Worm (Caenorhabditis elegans) whole organism, young adult: Measurements from ENCODE around the gene Y38F2AR.3.
A peak's percentile ranks its signal among the peaks of the same experiment; 100 is the strongest.

Experiments used
- B0035.1 ChIP-seq: sonication (generic microtip); optimal IDR thresholded peaks from 2 replicates; lab custom pipeline; 2016; ENCODE audit warnings: missing genetic modification characterization, mild to moderate bottlenecking, missing compliant biosample characterization, missing genotype, missing genetic modification reagents
- B0261.1 ChIP-seq: sonication (generic microtip); optimal IDR thresholded peaks from 2 replicates; lab custom pipeline; 2016; ENCODE audit warnings: mild to moderate bottlenecking, missing genetic modification characterization, moderate library complexity, missing compliant biosample characterization
- F23B12.7 ChIP-seq: sonication (generic microtip); optimal IDR thresholded peaks from 2 replicates; lab custom pipeline; 2017; ENCODE audit warnings: missing genetic modification characterization, mild to moderate bottlenecking, missing compliant biosample characterization, antibody characterized with exemption, moderate library complexity; ENCODE audit not compliant: insufficient read depth
- F37B4.10 ChIP-seq: fragments of 200-800 bp; sonication (Bioruptor generic); IDR thresholded peaks from 2 replicates; pipeline ENCODE4 v1.3.6; 2022; ENCODE audit warnings: missing genetic modification characterization, missing compliant biosample characterization
- F39B2.1 ChIP-seq: fragments of 200-800 bp; sonication (Bioruptor generic); IDR thresholded peaks from 2 replicates; pipeline ENCODE4 v1.3.6; 2022; ENCODE audit warnings: missing genetic modification reagents, missing genetic modification characterization, missing compliant biosample characterization
- F52B5.7 ChIP-seq: sonication (generic microtip); optimal IDR thresholded peaks from 2 replicates; lab custom pipeline; 2016; ENCODE audit warnings: mild to moderate bottlenecking, missing genetic modification characterization, missing compliant biosample characterization
- F55B11.4 ChIP-seq: sonication (generic microtip); optimal IDR thresholded peaks from 2 replicates; lab custom pipeline; 2016; ENCODE audit warnings: missing compliant biosample characterization, missing genetic modification characterization, borderline replicate concordance; ENCODE audit not compliant: insufficient read depth
- Y53F4B.3 ChIP-seq: fragments of 200-800 bp; sonication (Bioruptor generic); IDR thresholded peaks from 2 replicates; pipeline ENCODE4 v1.3.6; 2022; ENCODE audit warnings: missing genetic modification reagents, missing genetic modification characterization, missing compliant biosample characterization
- Y53G8AR.9 ChIP-seq: fragments of 200-800 bp; sonication (Bioruptor generic); conservative IDR thresholded peaks from 2 replicates; pipeline ENCODE4 v1.3.6; 2022; ENCODE audit warnings: missing genetic modification reagents, missing genetic modification characterization, missing compliant biosample characterization
- Y56A3A.18 ChIP-seq: fragments of 200-800 bp; sonication (Bioruptor generic); IDR thresholded peaks from 2 replicates; pipeline ENCODE4 v1.3.6; 2022; ENCODE audit warnings: missing genetic modification reagents, missing genetic modification characterization, missing compliant biosample characterization
- Y67H2A.10 ChIP-seq: fragments of 200-800 bp; sonication (Bioruptor generic); conservative IDR thresholded peaks from 2 replicates; pipeline ENCODE4 v1.3.6; 2022; ENCODE audit warnings: missing genetic modification reagents, missing genetic modification characterization, missing compliant biosample characterization
- ZK185.1 ChIP-seq: sonication (generic microtip); optimal IDR thresholded peaks from 2 replicates; lab custom pipeline; 2016; ENCODE audit warnings: mild to moderate bottlenecking, missing genetic modification characterization, missing compliant biosample characterization; ENCODE audit not compliant: poor library complexity, severe bottlenecking
- ama-1 ChIP-seq, 3 experiments: fragments of 150-350 bp in 1 of 3; sonication (generic microtip) in 2 of 3; optimal IDR thresholded peaks; 2 replicates each; lab custom pipeline; 2014 to 2018; ENCODE audit warnings: missing biosample characterization in 2 of 3, missing genetic modification characterization in 2 of 3, missing genetic modification reagents in 2 of 3
- attf-3 ChIP-seq: fragments of 200-800 bp; sonication (Bioruptor generic); conservative IDR thresholded peaks from 2 replicates; pipeline ENCODE4 v1.3.6; 2022; ENCODE audit warnings: missing genetic modification reagents, missing genetic modification characterization, missing compliant biosample characterization
- attf-6 ChIP-seq: fragments of 200-800 bp; sonication (Bioruptor generic); IDR thresholded peaks from 2 replicates; pipeline ENCODE4 v1.3.6; 2022; ENCODE audit warnings: missing genetic modification reagents, missing genetic modification characterization, missing compliant biosample characterization
- bed-1 ChIP-seq: fragments of 200-800 bp; sonication (Bioruptor generic); IDR thresholded peaks from 2 replicates; pipeline ENCODE4 v1.3.6; 2022; ENCODE audit warnings: missing genetic modification reagents, missing genetic modification characterization, missing compliant biosample characterization
- bed-2 ChIP-seq: fragments of 200-800 bp; sonication (Bioruptor generic); IDR thresholded peaks from 2 replicates; pipeline ENCODE4 v1.3.6; 2022; ENCODE audit warnings: missing genetic modification reagents, missing genetic modification characterization, missing compliant biosample characterization
- ccch-3 ChIP-seq: fragments of 200-800 bp; sonication (Bioruptor generic); optimal IDR thresholded peaks from 2 replicates; lab custom pipeline; 2018; ENCODE audit warnings: mild to moderate bottlenecking, missing genetic modification characterization, missing compliant biosample characterization
- ceh-100 ChIP-seq: fragments of 200-800 bp; sonication (Bioruptor generic); IDR thresholded peaks from 2 replicates; pipeline ENCODE4 v1.3.6; 2022; ENCODE audit warnings: missing genetic modification reagents, missing genetic modification characterization, missing compliant biosample characterization
- die-1 ChIP-seq: sonication (generic microtip); optimal IDR thresholded peaks from 2 replicates; lab custom pipeline; 2016; ENCODE audit warnings: missing genotype, mild to moderate bottlenecking, missing genetic modification characterization, missing compliant biosample characterization
- dox-1 ChIP-seq: fragments of 200-800 bp; sonication (Bioruptor generic); IDR thresholded peaks from 2 replicates; pipeline ENCODE4 v1.3.6; 2022; ENCODE audit warnings: missing genetic modification reagents, missing genetic modification characterization, missing compliant biosample characterization
- dpl-1 ChIP-seq: fragments of 150-350 bp; optimal IDR thresholded peaks from 2 replicates; lab custom pipeline; 2014; ENCODE audit warnings: missing biosample characterization, missing genetic modification reagents, missing genetic modification characterization
- egl-18 ChIP-seq: fragments of 200-800 bp; sonication (Bioruptor generic); IDR thresholded peaks from 2 replicates; pipeline ENCODE4 v1.3.6; 2022; ENCODE audit warnings: missing genetic modification reagents, missing genetic modification characterization, missing compliant biosample characterization
- him-1 ChIP-seq: sonication (generic microtip); optimal IDR thresholded peaks from 2 replicates; lab custom pipeline; 2016; ENCODE audit warnings: missing genotype, missing genetic modification reagents, missing genetic modification characterization, missing compliant biosample characterization
- hrde-1 ChIP-seq: sonication (generic microtip); optimal IDR thresholded peaks from 2 replicates; lab custom pipeline; 2016; ENCODE audit warnings: missing genetic modification characterization, mild to moderate bottlenecking, missing compliant biosample characterization, moderate library complexity, missing genotype, missing genetic modification reagents, borderline replicate concordance
- lin-26 ChIP-seq: fragments of 200-800 bp; sonication (Bioruptor generic); IDR thresholded peaks from 2 replicates; pipeline ENCODE4 v1.3.6; 2022; ENCODE audit warnings: missing genetic modification reagents, missing genetic modification characterization, missing compliant biosample characterization
- lin-35 ChIP-seq, 3 experiments: fragments of 150-350 bp in 2 of 3; sonication (generic microtip) in 1 of 3; optimal IDR thresholded peaks; 2 replicates each; lab custom pipeline; 2014 to 2018; ENCODE audit warnings: missing biosample characterization in 3 of 3, missing genetic modification characterization in 3 of 3, missing genetic modification reagents in 3 of 3
- lin-40 ChIP-seq: sonication (generic microtip); optimal IDR thresholded peaks from 2 replicates; lab custom pipeline; 2016; ENCODE audit warnings: missing genetic modification characterization, mild to moderate bottlenecking, missing compliant biosample characterization, missing genotype, missing genetic modification reagents
- lin-54 ChIP-seq: fragments of 200-800 bp; sonication (Bioruptor generic); optimal IDR thresholded peaks from 2 replicates; lab custom pipeline; 2018; ENCODE audit warnings: mild to moderate bottlenecking, missing genetic modification characterization, missing compliant biosample characterization
- lsl-1 ChIP-seq: fragments of 200-800 bp; sonication (Bioruptor generic); optimal IDR thresholded peaks from 2 replicates; lab custom pipeline; 2018; ENCODE audit warnings: mild to moderate bottlenecking, missing genetic modification characterization, moderate library complexity, missing compliant biosample characterization
- mcd-1 ChIP-seq: fragments of 200-800 bp; sonication (Bioruptor generic); IDR thresholded peaks from 2 replicates; pipeline ENCODE4 v1.3.6; 2022; ENCODE audit warnings: missing genetic modification reagents, missing genetic modification characterization, missing compliant biosample characterization
- nhr-120 ChIP-seq: fragments of 200-800 bp; sonication (Bioruptor generic); IDR thresholded peaks from 2 replicates; pipeline ENCODE4 v1.3.6; 2022; ENCODE audit warnings: missing genetic modification characterization, missing compliant biosample characterization
- nhr-179 ChIP-seq: sonication (generic microtip); optimal IDR thresholded peaks from 2 replicates; lab custom pipeline; 2016; ENCODE audit warnings: mild to moderate bottlenecking, missing genetic modification characterization, missing compliant biosample characterization
- nhr-80 ChIP-seq: sonication (generic microtip); optimal IDR thresholded peaks from 2 replicates; lab custom pipeline; 2016; ENCODE audit warnings: missing genetic modification characterization, missing compliant biosample characterization
- nhr-90 ChIP-seq: sonication (generic microtip); optimal IDR thresholded peaks from 2 replicates; lab custom pipeline; 2016; ENCODE audit warnings: missing genotype, mild to moderate bottlenecking, missing genetic modification characterization, missing compliant biosample characterization
- pha-4 ChIP-seq: fragments of 150-350 bp; sonication (generic microtip); optimal IDR thresholded peaks from 2 replicates; lab custom pipeline; 2014; ENCODE audit warnings: missing biosample characterization, missing genetic modification reagents, missing genetic modification characterization
- rec-8 ChIP-seq, 2 experiments: sonication (generic microtip); optimal IDR thresholded peaks; 2 replicates each; lab custom pipeline; 2016; ENCODE audit warnings: mild to moderate bottlenecking in 2 of 2, missing genetic modification characterization in 2 of 2, missing genetic modification reagents in 2 of 2, missing genotype in 2 of 2, missing biosample characterization in 1 of 2, missing compliant biosample characterization in 1 of 2, moderate library complexity in 1 of 2
- repo-1 ChIP-seq: sonication (generic microtip); optimal IDR thresholded peaks from 2 replicates; lab custom pipeline; 2017; ENCODE audit warnings: mild to moderate bottlenecking, missing genetic modification characterization, missing compliant biosample characterization
- rpc-1 ChIP-seq, 2 experiments: fragments of 150-350 bp in 1 of 2; sonication (generic microtip) in 1 of 2; optimal IDR thresholded peaks; 2 replicates each; lab custom pipeline; 2014 to 2018; ENCODE audit warnings: missing biosample characterization in 1 of 2, missing genetic modification characterization in 1 of 2, missing genetic modification reagents in 1 of 2, missing genotype in 1 of 2
- sea-2 ChIP-seq: fragments of 200-800 bp; sonication (Bioruptor generic); IDR thresholded peaks from 2 replicates; pipeline ENCODE4 v1.3.6; 2022; ENCODE audit warnings: missing genetic modification characterization, missing compliant biosample characterization
- snpc-1.3 ChIP-seq: sonication (generic microtip); optimal IDR thresholded peaks from 2 replicates; lab custom pipeline; 2017; ENCODE audit warnings: missing genetic modification characterization, mild to moderate bottlenecking, missing compliant biosample characterization, antibody characterized with exemption, moderate library complexity, missing genotype, missing genetic modification reagents; ENCODE audit not compliant: insufficient read depth
- somi-1 ChIP-seq: fragments of 200-800 bp; sonication (Bioruptor generic); optimal IDR thresholded peaks from 2 replicates; lab custom pipeline; 2018; ENCODE audit warnings: mild to moderate bottlenecking, missing genetic modification characterization, missing compliant biosample characterization
- zfh-2 ChIP-seq: fragments of 200-800 bp; sonication (Bioruptor generic); conservative IDR thresholded peaks from 2 replicates; pipeline ENCODE4 v1.3.6; 2022; ENCODE audit warnings: missing genetic modification reagents, missing genetic modification characterization, missing compliant biosample characterization
- zim-3 ChIP-seq: sonication (generic microtip); optimal IDR thresholded peaks from 2 replicates; lab custom pipeline; 2017; ENCODE audit warnings: mild to moderate bottlenecking, missing genetic modification characterization, moderate library complexity, missing compliant biosample characterization
- ztf-18 ChIP-seq: sonication (generic microtip); optimal IDR thresholded peaks from 2 replicates; lab custom pipeline; 2016; ENCODE audit warnings: missing genotype, mild to moderate bottlenecking, missing genetic modification characterization, missing compliant biosample characterization
- ztf-22 ChIP-seq: fragments of 200-800 bp; sonication (Bioruptor generic); optimal IDR thresholded peaks from 2 replicates; lab custom pipeline; 2018; ENCODE audit warnings: mild to moderate bottlenecking, missing genetic modification characterization, moderate library complexity, missing compliant biosample characterization

The Y38F2AR.3 gene

DNA sequence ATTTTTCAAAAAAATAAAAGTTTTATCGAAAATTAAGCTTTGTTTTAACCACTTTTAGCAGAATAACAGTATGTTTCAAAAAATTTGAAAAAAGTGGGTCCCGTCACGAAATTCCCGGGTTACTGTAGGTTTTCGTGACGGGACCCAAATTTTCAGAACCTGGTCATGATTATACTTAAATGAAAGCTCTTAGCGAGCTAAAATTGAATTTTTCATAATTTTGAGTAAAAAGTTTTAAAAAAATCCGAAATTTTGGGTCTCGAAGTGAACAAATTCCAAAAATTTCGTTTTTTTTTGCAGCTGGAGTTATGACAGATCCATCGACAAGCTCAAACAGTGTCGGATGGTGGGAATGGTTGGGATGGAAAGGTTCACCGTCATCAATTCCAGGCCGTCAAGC lies at the start of gene Y38F2AR.3:
TSS of gene Y38F2AR.3 (plus strand) at position 301 of the 400 bp plus-strand sequence.
- TF ChIP-seq bed-2 = no peak
- no peak for TF ChIP-seq dox-1 (GFP tag; lab: Robert Waterston, UW)
- TF ChIP-seq F55B11.4 (tag; lab: Kevin White, UChicago) = no peak
- no peak for TF ChIP-seq ztf-22 (GFP tag; lab: Kevin White, UChicago)
- no peak for TF ChIP-seq ccch-3 (GFP tag; lab: Kevin White, UChicago)
- TF ChIP-seq zim-3 = no peak
- no peak for TF ChIP-seq rec-8 (tag; optimal IDR thresholded peaks at IDR 0.05; lab: Kevin White, UChicago)
- TF ChIP-seq nhr-120 (GFP tag; lab: Robert Waterston, UW) = no peak
- no peak for TF ChIP-seq B0035.1 (tag; lab: Kevin White, UChicago)
- no peak for TF ChIP-seq nhr-90 (tag; lab: Kevin White, UChicago)
- TF ChIP-seq B0261.1 (tag; lab: Kevin White, UChicago) = no peak
- TF ChIP-seq Y56A3A.18 (GFP tag; lab: Robert Waterston, UW) = no peak

- TF ChIP-seq ceh-100 (no peak), lin-26 (GFP tag; lab: Robert Waterston, UW) (no peak), dpl-1 (GFP tag; lab: Kevin White, UChicago) (no peak), F52B5.7 (tag; lab: Kevin White, UChicago) (no peak), nhr-179 (tag; lab: Kevin White, UChicago) (no peak), egl-18 (GFP tag; lab: Robert Waterston, UW) (no peak), lin-54 (GFP tag; lab: Kevin White, UChicago) (peak; percentile 52), Y53F4B.3 (GFP tag; lab: Robert Waterston, UW) (no peak), hrde-1 (tag; lab: Kevin White, UChicago) (no peak), him-1 (tag; lab: Kevin White, UChicago) (no peak), die-1 (no peak), somi-1 (GFP tag; lab: Kevin White, UChicago) (no peak), nhr-80 (no peak), F39B2.1 (GFP tag; lab: Robert Waterston, UW) (no peak), snpc-1.3 (tag; lab: Kevin White, UChicago) (no peak), lin-35 (GFP tag; optimal IDR thresholded peaks at IDR 0.05; lab: Kevin White, UChicago) (peak in 1 of 3 experiments; percentile 50), Y67H2A.10 (no peak), zfh-2 (GFP tag; lab: Robert Waterston, UW) (no peak), bed-2 (no peak), mcd-1 (GFP tag; lab: Robert Waterston, UW) (peak; percentile 71), attf-3 (no peak), repo-1 (peak; percentile 16), sea-2 (GFP tag; lab: Robert Waterston, UW) (no peak), attf-6 (GFP tag; lab: Robert Waterston, UW) (no peak), ztf-18 (tag; lab: Kevin White, UChicago) (peak; percentile 92), pha-4 (tag; lab: Kevin White, UChicago) (no peak), B0261.1 (tag; lab: Kevin White, UChicago) (no peak), lin-40 (tag; lab: Kevin White, UChicago) (peak; percentile 56), F23B12.7 (tag; lab: Kevin White, UChicago) (peak; percentile 9), lsl-1 (GFP tag; lab: Kevin White, UChicago) (peak; percentile 20), bed-1 (GFP tag; lab: Robert Waterston, UW) (no peak), rpc-1 (optimal IDR thresholded peaks at IDR 0.05; lab: Kevin White, UChicago) (no peak), rpc-1 (tag; optimal IDR thresholded peaks at IDR 0.05; lab: Kevin White, UChicago) (no peak), ZK185.1 (tag; lab: Kevin White, UChicago) (no peak), F37B4.10 (GFP tag; lab: Robert Waterston, UW) (no peak), ama-1 (optimal IDR thresholded peaks at IDR 0.05; lab: Kevin White, UChicago) (no peak), ama-1 (GFP tag; optimal IDR thresholded peaks at IDR 0.05; lab: Kevin White, UChicago) (no peak), Y53G8AR.9 (GFP tag; lab: Robert Waterston, UW) (no peak), rec-8 (tag; optimal IDR thresholded peaks at IDR 0.05; lab: Kevin White, UChicago) (no peak)
Measured at ce11 chrIV:2348862-2349321, 34.9 kb upstream of the Y38F2AR.3 start, which contains the start of the genes ppgn-1 and tftc-1. ppgn-1 (minus strand) TSS chrIV:2348912. tftc-1 (plus strand) TSS chrIV:2349271.
